Fruit fly (Drosophila melanogaster) whole organism, embryonic: ENCODE data around the gene CG33278.

Experiments
- fd102C ChIP-seq: fragments of 200-800 bp; sonication (Bioruptor generic); optimal IDR thresholded peaks from 2 replicates; lab custom pipeline; 2018; ENCODE audit warnings: missing biosample characterization, mild to moderate bottlenecking, missing genetic modification characterization, moderate library complexity
- fru ChIP-seq: fragments of >200 bp; optimal IDR thresholded peaks from 2 replicates; lab custom pipeline; 2017
- sc ChIP-seq, 3 experiments: fragments of >200 bp in 2 of 3; fragments of 200-800 bp in 1 of 3; sonication (Bioruptor generic) in 1 of 3; optimal IDR thresholded peaks; 2 replicates in 2 of 3; 3 replicates in 1 of 3; lab custom pipeline; 2017; ENCODE audit warnings: mild to moderate bottlenecking in 1 of 3, missing biosample characterization in 1 of 3, missing genetic modification characterization in 1 of 3, missing genetic modification reagents in 1 of 3

- TF ChIP-seq fd102C (GFP tag; lab: Kevin White, UChicago) (no peak), sc (optimal IDR thresholded peaks at IDR 0.05; lab: Kevin White, UChicago) (no peak), sc (GFP tag; optimal IDR thresholded peaks at IDR 0.05; lab: Kevin White, UChicago) (no peak), fru (no peak)
Observed at dm6 chr3L:7470202-7470601, 19.5 kb downstream of the CG33278 start, which contains the start of gene CG8543.
